Worm (Caenorhabditis elegans): ENCODE results near the gene C56G2.22.

DNA sequence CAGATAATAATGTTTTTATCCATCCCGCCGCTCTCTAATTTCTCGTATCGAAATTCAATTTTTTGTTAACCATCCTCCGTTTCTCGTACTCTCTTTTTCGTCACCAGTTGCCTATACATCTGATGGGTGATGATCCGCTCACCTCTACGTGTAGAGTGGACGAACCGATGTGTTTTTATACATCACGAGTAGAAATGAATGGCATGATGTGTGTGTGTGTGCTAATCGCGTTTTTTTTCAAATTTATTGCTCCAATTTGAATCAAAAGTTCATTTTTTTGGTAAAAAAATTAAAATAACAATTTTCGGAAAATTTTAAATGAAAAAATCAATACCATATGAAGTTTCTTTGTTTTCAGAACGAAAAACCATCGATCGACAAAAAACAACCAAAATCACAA is 9.8 kb downstream of the C56G2.22 start:
- TF ChIP-seq pha-4 (tag; optimal IDR thresholded peaks at IDR 0.05) = no peak
- TF ChIP-seq nhr-11 (tag; optimal IDR thresholded peaks at IDR 0.05) = no peak
- TF ChIP-seq unc-55 (GFP tag; optimal IDR thresholded peaks at IDR 0.05) = no peak
- TF ChIP-seq elt-2 (tag; optimal IDR thresholded peaks at IDR 0.05) = no peak
- no peak for TF ChIP-seq ceh-9 (tag; optimal IDR thresholded peaks at IDR 0.05)
- no peak for TF ChIP-seq unc-86 (tag; optimal IDR thresholded peaks at IDR 0.05)
- no peak for TF ChIP-seq pag-3 (tag; optimal IDR thresholded peaks at IDR 0.05; ENCODE audit: borderline replicate concordance)

Measured in whole organism, late embryonic.